Worm (Caenorhabditis elegans): ENCODE measurements around the gene Y47D3A.20.

DNA sequence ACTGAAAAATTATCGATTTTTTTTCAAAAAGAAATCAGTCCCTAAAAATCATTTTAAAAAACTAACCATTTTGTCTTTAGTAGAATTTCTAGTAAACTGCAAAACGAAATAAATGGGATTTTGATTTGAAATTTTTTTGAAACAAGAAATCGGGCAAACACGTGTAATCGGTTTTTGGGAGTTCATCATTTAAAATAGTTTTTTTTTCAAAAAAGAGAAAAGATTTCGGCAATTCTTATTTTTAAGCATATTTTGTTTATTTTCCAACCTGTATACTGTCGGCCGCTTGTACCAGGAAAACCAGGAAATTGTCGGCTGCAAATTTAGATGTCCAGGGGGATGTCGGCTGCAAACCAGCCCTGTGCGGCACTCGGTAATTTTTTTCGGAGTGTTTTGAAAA is 42.9 kb upstream of the Y47D3A.20 start, which contains the start of gene elo-8:
- TF ChIP-seq pha-4 (tag; optimal IDR thresholded peaks at IDR 0.05) (no peak), zip-8 (tag; optimal IDR thresholded peaks at IDR 0.05) (no peak), unc-39 (tag; optimal IDR thresholded peaks at IDR 0.05) (no peak), unc-62 (GFP tag; optimal IDR thresholded peaks at IDR 0.05) (no peak), M03D4.4 (tag; optimal IDR thresholded peaks at IDR 0.05) (no peak), nhr-12 (tag; optimal IDR thresholded peaks at IDR 0.05) (no peak)

All from whole organism, mixed stage, embryonic.